Fruit fly (Drosophila melanogaster): ENCODE measurements around the gene Zip99C.

Zip99C gene

DNA sequence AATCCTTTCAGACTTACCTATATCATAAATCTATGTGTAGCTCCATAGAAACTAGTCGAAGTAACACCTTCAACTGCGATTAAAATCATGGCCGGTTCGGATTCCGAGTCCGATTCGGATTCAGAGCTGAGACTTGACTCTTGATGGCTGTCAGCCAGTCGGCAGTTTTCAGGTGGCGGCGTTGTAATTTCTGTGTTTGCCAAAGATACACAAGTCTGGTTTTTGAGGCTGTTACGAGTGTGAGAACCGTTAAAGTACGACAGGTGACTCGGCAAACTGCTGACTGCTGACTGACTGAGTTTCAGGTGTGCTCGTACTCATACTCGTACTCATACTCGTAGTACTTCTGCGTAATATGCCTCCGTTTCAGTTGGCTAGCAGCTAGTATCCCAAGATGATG lies 22.5 kb upstream of the Zip99C start (continued):
- TF ChIP-seq amos (GFP tag; IDR thresholded peaks at IDR 0.05; ENCODE audit: partially characterized antibody) (no peak), Eip74EF (GFP tag; optimal IDR thresholded peaks at IDR 0.05) (no peak), HLH54F (GFP tag; optimal IDR thresholded peaks at IDR 0.05) (no peak), CG14014 (GFP tag; IDR thresholded peaks at IDR 0.05) (peak; percentile 48; the same call in 1 of the 2 replicates), ERR (GFP tag; optimal IDR thresholded peaks at IDR 0.05) (no peak), bowl (GFP tag; IDR thresholded peaks at IDR 0.05) (no peak), CG12219 (GFP tag; optimal IDR thresholded peaks at IDR 0.05) (no peak), Abd-B (GFP tag; optimal IDR thresholded peaks at IDR 0.05) (no peak), CTCF (GFP tag; optimal IDR thresholded peaks at IDR 0.05) (no peak), insv (GFP tag; optimal IDR thresholded peaks at IDR 0.05) (no peak), Ssrp (tag; optimal IDR thresholded peaks at IDR 0.05) (no peak), CG3163 (GFP tag; optimal IDR thresholded peaks at IDR 0.05) (no peak), ranshi (GFP tag; IDR thresholded peaks at IDR 0.05) (no peak; the same call in 1 of the 2 replicates), CG6765 (GFP tag; optimal IDR thresholded peaks at IDR 0.05) (no peak), D (optimal IDR thresholded peaks at IDR 0.05) (no peak), D (GFP tag; optimal IDR thresholded peaks at IDR 0.05) (no peak), Mad (GFP tag; optimal IDR thresholded peaks at IDR 0.05) (no peak), repo (GFP tag; optimal IDR thresholded peaks at IDR 0.05) (no peak), Atf-2 (GFP tag; optimal IDR thresholded peaks at IDR 0.05) (no peak), zfh2 (GFP tag; optimal IDR thresholded peaks at IDR 0.05) (no peak), chm (GFP tag; IDR thresholded peaks at IDR 0.05) (no peak), NC2β (GFP tag; optimal IDR thresholded peaks at IDR 0.05) (no peak), Opbp (GFP tag; IDR thresholded peaks at IDR 0.05; ENCODE audit: partially characterized antibody) (no peak), sens (GFP tag) (peak; percentile 61), Aef1 (GFP tag; IDR thresholded peaks at IDR 0.05) (no peak), knrl (GFP tag; IDR thresholded peaks at IDR 0.05; ENCODE audit: partially characterized antibody) (no peak), cwo (GFP tag; optimal IDR thresholded peaks at IDR 0.05) (peak; percentile 11), pum (GFP tag; optimal IDR thresholded peaks at IDR 0.05) (no peak), PHDP (tag; optimal IDR thresholded peaks at IDR 0.05) (peak; percentile 53), CG14710 (tag; optimal IDR thresholded peaks at IDR 0.05) (no peak), CG11695 (GFP tag; IDR thresholded peaks at IDR 0.05) (no peak), pb (GFP tag; optimal IDR thresholded peaks at IDR 0.05) (no peak), mld (GFP tag; IDR thresholded peaks at IDR 0.05; ENCODE audit: partially characterized antibody) (no peak), Hr3 (GFP tag; optimal IDR thresholded peaks at IDR 0.05) (no peak), Ptx1 (GFP tag; IDR thresholded peaks at IDR 0.05) (no peak), C15 (GFP tag; IDR thresholded peaks at IDR 0.05) (peak; percentile 15; the same call in 1 of the 3 replicates), Doc2 (GFP tag; IDR thresholded peaks at IDR 0.05) (no peak), fd102C (GFP tag; optimal IDR thresholded peaks at IDR 0.05) (no peak), CG17361 (GFP tag; IDR thresholded peaks at IDR 0.05) (no peak), B-H1 (GFP tag; IDR thresholded peaks at IDR 0.05) (no peak; the same call in 2 of the 3 replicates), CG34224 (GFP tag; IDR thresholded peaks at IDR 0.05; ENCODE audit: partially characterized antibody) (no peak), NK7.1 (GFP tag; optimal IDR thresholded peaks at IDR 0.05) (peak; percentile 11), bab2 (GFP tag; optimal IDR thresholded peaks at IDR 0.05) (peak; percentile 7), Fer1 (GFP tag; optimal IDR thresholded peaks at IDR 0.05) (peak; percentile 53), CG8290 (GFP tag; optimal IDR thresholded peaks at IDR 0.05) (peak; percentile 6), CG8290 (tag; optimal IDR thresholded peaks at IDR 0.05) (peak in 1 of 2 experiments; percentile 77), CG12391 (tag; optimal IDR thresholded peaks at IDR 0.05) (no peak), Chrac-16 (GFP tag; optimal IDR thresholded peaks at IDR 0.05) (no peak), cas (GFP tag; IDR thresholded peaks at IDR 0.05) (no peak), CG6813 (GFP tag; optimal IDR thresholded peaks at IDR 0.05) (peak; percentile 64), CG30020 (tag; optimal IDR thresholded peaks at IDR 0.05) (no peak), grn (GFP tag; optimal IDR thresholded peaks at IDR 0.05) (peak; percentile 15), disco-r (GFP tag; optimal IDR thresholded peaks at IDR 0.05) (no peak)

Data from whole organism, embryonic.